Fruit fly (Drosophila melanogaster) whole organism, pupa: ENCODE data around the gene ksr.
A peak's percentile ranks its signal among the peaks of the same experiment; 100 is the strongest.

Experiments used
- CG10348 ChIP-seq: fragments of 200-800 bp; sonication (Bioruptor generic); IDR thresholded peaks from 2 replicates; pipeline ENCODE4 v1.3.6; 2022; ENCODE audit warnings: missing biosample characterization, missing genetic modification characterization
- CG12605 ChIP-seq: fragments of 200-800 bp; sonication (Bioruptor generic); IDR thresholded peaks from 2 replicates; pipeline ENCODE4 v1.3.6; 2022; ENCODE audit warnings: missing biosample characterization, missing genetic modification characterization
- CG13204 ChIP-seq: fragments of 200-800 bp; sonication (Bioruptor generic); optimal IDR thresholded peaks from 2 replicates; lab custom pipeline; 2018; ENCODE audit warnings: missing biosample characterization, mild to moderate bottlenecking, missing genetic modification characterization, moderate library complexity
- CG14655 ChIP-seq: fragments of 200-800 bp; sonication (Bioruptor generic); optimal IDR thresholded peaks from 3 replicates; lab custom pipeline; 2017; ENCODE audit warnings: mild to moderate bottlenecking, missing biosample characterization, missing genetic modification reagents, missing genetic modification characterization
- CG15710 ChIP-seq: fragments of 200-800 bp; sonication (Bioruptor generic); optimal IDR thresholded peaks from 2 replicates; lab custom pipeline; 2018; ENCODE audit warnings: missing biosample characterization, mild to moderate bottlenecking, missing genetic modification characterization, moderate library complexity
- CG17806 ChIP-seq: fragments of 200-800 bp; sonication (Bioruptor generic); optimal IDR thresholded peaks from 2 replicates; lab custom pipeline; 2018; ENCODE audit warnings: missing biosample characterization, mild to moderate bottlenecking, missing genetic modification characterization, moderate library complexity
- CG32121 ChIP-seq: fragments of 200-800 bp; sonication (Bioruptor generic); IDR thresholded peaks from 2 replicates; pipeline ENCODE4 v1.3.6; 2022; ENCODE audit warnings: missing biosample characterization, missing genetic modification characterization
- CG34367 ChIP-seq: fragments of 200-800 bp; sonication (Bioruptor generic); optimal IDR thresholded peaks from 2 replicates; lab custom pipeline; 2018; ENCODE audit warnings: missing biosample characterization, mild to moderate bottlenecking, missing genetic modification characterization
- CG4496 ChIP-seq: fragments of 200-800 bp; sonication (Bioruptor generic); IDR thresholded peaks from 3 replicates; pipeline ENCODE4 v1.3.6; 2022; ENCODE audit warnings: missing biosample characterization, missing genetic modification characterization
- CG8159 ChIP-seq: fragments of 200-800 bp; sonication (Bioruptor generic); optimal IDR thresholded peaks from 3 replicates; lab custom pipeline; 2018; ENCODE audit warnings: missing biosample characterization, mild to moderate bottlenecking, missing genetic modification characterization, moderate library complexity
- CG8301 ChIP-seq: fragments of 200-800 bp; sonication (Bioruptor generic); optimal IDR thresholded peaks from 2 replicates; lab custom pipeline; 2018; ENCODE audit warnings: missing biosample characterization, mild to moderate bottlenecking, missing genetic modification characterization
- CG9948 ChIP-seq: fragments of 200-800 bp; sonication (Bioruptor generic); optimal IDR thresholded peaks from 2 replicates; lab custom pipeline; 2018; ENCODE audit warnings: missing biosample characterization, mild to moderate bottlenecking, missing genetic modification characterization, moderate library complexity
- D1 ChIP-seq: fragments of 200-800 bp; sonication (Bioruptor generic); optimal IDR thresholded peaks from 2 replicates; lab custom pipeline; 2018; ENCODE audit warnings: missing biosample characterization, mild to moderate bottlenecking, missing genetic modification characterization, moderate library complexity
- EcR ChIP-seq: fragments of 200-800 bp; sonication (Bioruptor generic); optimal IDR thresholded peaks from 3 replicates; lab custom pipeline; 2019; ENCODE audit warnings: missing biosample characterization, missing genetic modification characterization, mild to moderate bottlenecking, moderate library complexity, missing genetic modification reagents
- Ets98B ChIP-seq: fragments of 200-800 bp; sonication (Bioruptor generic); IDR thresholded peaks from 2 replicates; pipeline ENCODE4 v1.3.6; 2022; ENCODE audit warnings: missing biosample characterization, missing genetic modification characterization
- Pif1A ChIP-seq: fragments of 200-800 bp; sonication (Bioruptor generic); optimal IDR thresholded peaks from 3 replicates; lab custom pipeline; 2016; ENCODE audit warnings: missing biosample characterization, missing genetic modification characterization
- Pif1B ChIP-seq: fragments of 200-800 bp; sonication (Bioruptor generic); optimal IDR thresholded peaks from 3 replicates; lab custom pipeline; 2016; ENCODE audit warnings: missing biosample characterization, missing genetic modification characterization
- Snoo ChIP-seq: fragments of 200-800 bp; sonication (Bioruptor generic); optimal IDR thresholded peaks from 3 replicates; lab custom pipeline; 2017; ENCODE audit warnings: missing biosample characterization, mild to moderate bottlenecking, missing genetic modification characterization, inconsistent platforms
- fd96Ca ChIP-seq: fragments of 200-800 bp; sonication (Bioruptor generic); IDR thresholded peaks from 3 replicates; pipeline ENCODE4 v1.3.6; 2022; ENCODE audit warnings: missing biosample characterization, missing genetic modification characterization
- gl ChIP-seq: fragments of 200-800 bp; sonication (Bioruptor generic); optimal IDR thresholded peaks from 2 replicates; lab custom pipeline; 2018; ENCODE audit warnings: missing biosample characterization, mild to moderate bottlenecking, missing genetic modification characterization
- rn ChIP-seq: fragments of 200-800 bp; sonication (Bioruptor generic); IDR thresholded peaks from 2 replicates; pipeline ENCODE4 v1.3.6; 2022; ENCODE audit warnings: missing biosample characterization, missing genetic modification characterization

The ksr gene

dm6 chr3R:5467619-5468018 lies 16.1 kb downstream of the ksr start, which contains the start of gene POLDIP2:
POLDIP2 (plus strand) TSS chr3R:5467778.
- TF ChIP-seq Ets98B (GFP tag; lab: Robert Waterston, UW), result no peak
- no peak for TF ChIP-seq CG12605 (GFP tag; lab: Robert Waterston, UW)
- TF ChIP-seq rn (GFP tag; lab: Robert Waterston, UW), result no peak
- no peak for TF ChIP-seq CG14655
- TF ChIP-seq CG9948 (tag; lab: Kevin White, UChicago), result no peak
- no peak for TF ChIP-seq CG8301 (tag; lab: Kevin White, UChicago)
- TF ChIP-seq, all 21 proteins: peak for 0

- peak; percentile 73 for TF ChIP-seq CG12605 (GFP tag; lab: Robert Waterston, UW)
- no peak for TF ChIP-seq fd96Ca (GFP tag; lab: Robert Waterston, UW)
- TF ChIP-seq CG17806, result peak; percentile 28
- TF ChIP-seq Snoo, result peak; percentile 82
- peak; percentile 69 for TF ChIP-seq CG34367 (tag; lab: Kevin White, UChicago)
- TF ChIP-seq CG32121 (GFP tag; lab: Robert Waterston, UW), result no peak
- peak; percentile 76 for TF ChIP-seq CG4496 (GFP tag; lab: Robert Waterston, UW)
- no peak for TF ChIP-seq Ets98B (GFP tag; lab: Robert Waterston, UW)
- TF ChIP-seq CG14655, result no peak
- peak; percentile 18 for TF ChIP-seq gl (tag; lab: Kevin White, UChicago)
- TF ChIP-seq CG8301 (tag; lab: Kevin White, UChicago), result peak; percentile 10
- TF ChIP-seq CG8159 (tag; lab: Kevin White, UChicago), result peak; percentile 32
- peak; percentile 33 for TF ChIP-seq CG15710
Observed at dm6 chr3R:5466875-5467274, 16.8 kb downstream of the ksr start, which contains the start of gene RpL35A. RpL35A (minus strand) TSS chr3R:5467101.

DNA sequence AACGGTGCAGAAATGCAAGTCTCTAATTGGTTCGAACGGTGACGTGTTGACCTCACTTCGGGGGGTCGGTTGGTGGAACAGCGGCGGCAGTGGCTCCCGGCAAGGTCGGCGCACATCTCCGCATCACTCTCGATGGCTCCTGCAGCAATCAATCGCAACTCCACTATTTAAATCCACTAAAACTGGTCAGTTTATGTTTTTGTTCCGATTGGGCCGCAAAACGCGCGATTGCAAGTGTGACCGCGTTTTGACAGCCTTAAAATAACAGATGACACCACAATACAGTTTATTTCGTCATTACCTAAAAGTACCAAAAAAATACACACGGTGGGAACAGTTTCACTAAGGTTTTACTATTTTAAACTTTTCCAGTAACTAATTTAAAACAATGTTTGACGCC lies 19.2 kb downstream of the ksr start, which contains the start of gene PEK:
PEK (minus strand) TSS at position 273 of the 400 bp plus-strand sequence.
- TF ChIP-seq Ets98B (GFP tag; lab: Robert Waterston, UW) (no peak), Pif1A (no peak), gl (tag; lab: Kevin White, UChicago) (no peak), CG8301 (tag; lab: Kevin White, UChicago) (no peak), D1 (no peak), CG9948 (tag; lab: Kevin White, UChicago) (no peak), Pif1B (GFP tag; lab: Kevin White, UChicago) (no peak), Snoo (no peak), CG4496 (GFP tag; lab: Robert Waterston, UW) (no peak), rn (GFP tag; lab: Robert Waterston, UW) (no peak), CG8159 (tag; lab: Kevin White, UChicago) (no peak)
- TF ChIP-seq, all 21 proteins: peak for 0

DNA sequence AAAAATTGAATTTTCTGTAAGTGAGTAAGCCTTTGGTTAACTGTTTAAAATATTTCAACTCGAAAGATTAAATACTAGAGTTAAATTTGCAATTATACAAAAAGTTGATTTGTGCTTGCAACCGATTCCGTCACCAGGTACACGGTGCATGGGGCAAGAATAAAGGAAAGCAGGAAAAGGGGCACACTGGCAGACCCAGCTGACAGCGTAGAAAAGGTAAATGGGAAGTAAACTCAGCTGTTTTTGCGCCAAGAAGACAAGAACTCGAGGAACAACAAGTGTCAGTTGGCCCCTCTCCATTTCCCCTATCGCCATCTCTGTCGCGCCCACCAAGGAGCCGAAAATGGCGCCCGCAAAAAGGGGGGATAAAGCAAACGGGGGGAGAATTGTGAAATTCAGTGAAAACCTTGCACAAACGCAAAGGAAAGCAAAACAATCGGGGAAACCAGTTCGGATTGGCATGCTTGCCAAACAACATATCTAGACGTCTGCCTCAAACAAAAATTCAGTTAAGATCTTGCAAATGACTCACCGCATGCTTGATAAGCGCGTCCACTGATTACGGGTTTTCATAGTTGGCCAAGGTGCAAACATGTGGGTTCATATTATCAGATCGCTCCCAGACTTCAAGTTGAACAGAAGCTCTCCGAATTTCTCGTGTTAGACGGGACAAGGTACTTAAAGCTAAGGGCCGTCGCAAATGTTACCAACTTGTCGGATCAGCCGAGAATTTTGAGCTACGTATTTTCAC lies 20.3 kb downstream of the ksr start:
- no peak for TF ChIP-seq Pif1A
- no peak for TF ChIP-seq D1
- TF ChIP-seq CG12605 (GFP tag; lab: Robert Waterston, UW), result peak; percentile 92
- no peak for TF ChIP-seq Pif1B (GFP tag; lab: Kevin White, UChicago)
- TF ChIP-seq fd96Ca (GFP tag; lab: Robert Waterston, UW), result no peak
- TF ChIP-seq CG32121 (GFP tag; lab: Robert Waterston, UW), result no peak
- peak; percentile 16 for TF ChIP-seq CG8159 (tag; lab: Kevin White, UChicago)
- TF ChIP-seq Ets98B (GFP tag; lab: Robert Waterston, UW), result no peak; the same call in 1 of the 2 replicates
- no peak for TF ChIP-seq CG13204

DNA sequence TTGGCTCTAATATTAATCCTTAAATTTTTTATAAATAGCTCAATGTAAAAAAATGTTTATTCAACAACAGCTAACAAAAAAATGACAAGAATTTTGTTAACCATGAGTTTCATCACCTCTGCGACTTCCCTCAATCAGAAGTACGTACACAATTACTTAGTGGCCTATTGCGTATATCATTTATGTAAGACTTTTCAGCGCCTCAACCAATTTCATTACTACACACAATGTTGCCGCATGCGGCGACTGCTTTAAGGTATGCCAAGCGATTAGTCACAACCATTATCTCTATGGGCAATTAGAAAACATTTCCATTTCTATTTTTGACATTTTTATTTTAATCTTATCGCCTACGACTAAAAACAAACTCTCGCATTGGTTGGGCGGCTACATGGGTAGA lies 25.1 kb downstream of the ksr start:
- TF ChIP-seq CG8301 (tag; lab: Kevin White, UChicago) (no peak), CG12605 (GFP tag; lab: Robert Waterston, UW) (no peak), Pif1B (GFP tag; lab: Kevin White, UChicago) (no peak), fd96Ca (GFP tag; lab: Robert Waterston, UW) (no peak), CG17806 (no peak), CG34367 (tag; lab: Kevin White, UChicago) (no peak), CG32121 (GFP tag; lab: Robert Waterston, UW) (no peak), EcR (GFP tag; lab: Kevin White, UChicago) (no peak), CG14655 (no peak), CG10348 (no peak), CG15710 (no peak), Ets98B (GFP tag; lab: Robert Waterston, UW) (no peak), gl (tag; lab: Kevin White, UChicago) (no peak), Snoo (no peak), D1 (no peak), CG13204 (no peak), Pif1A (no peak)

DNA sequence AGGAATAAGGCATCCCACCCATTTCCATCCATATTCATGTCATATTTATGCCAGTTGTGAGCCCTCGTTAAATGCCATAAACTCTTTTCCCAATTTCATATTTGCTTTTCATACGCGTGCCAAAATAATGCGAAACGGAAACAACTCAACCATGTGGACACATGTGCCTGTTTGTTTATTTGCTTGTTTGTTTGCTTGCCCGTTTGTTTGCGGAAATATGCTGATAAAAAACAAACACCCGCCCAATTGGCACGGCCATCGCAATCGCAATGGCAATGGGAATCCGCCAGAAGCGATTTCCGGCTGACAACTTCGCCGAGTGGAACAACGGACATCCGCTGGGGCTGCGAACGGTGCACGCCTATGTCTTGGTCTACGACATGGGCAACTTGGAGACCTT lies 29.4 kb downstream of the ksr start:
- no peak for TF ChIP-seq Pif1A
- TF ChIP-seq CG13204, result no peak
- no peak for TF ChIP-seq EcR (GFP tag; lab: Kevin White, UChicago)
- TF ChIP-seq D1, result no peak
- TF ChIP-seq CG12605 (GFP tag; lab: Robert Waterston, UW), result no peak
- no peak for TF ChIP-seq CG34367 (tag; lab: Kevin White, UChicago)
- TF ChIP-seq fd96Ca (GFP tag; lab: Robert Waterston, UW), result no peak
- TF ChIP-seq CG17806, result no peak
- TF ChIP-seq CG4496 (GFP tag; lab: Robert Waterston, UW), result no peak
- no peak for TF ChIP-seq CG15710
- TF ChIP-seq CG10348, result no peak
- no peak for TF ChIP-seq gl (tag; lab: Kevin White, UChicago)
- no peak for TF ChIP-seq CG32121 (GFP tag; lab: Robert Waterston, UW)
- no peak for TF ChIP-seq Snoo
- TF ChIP-seq rn (GFP tag; lab: Robert Waterston, UW), result no peak
- TF ChIP-seq Pif1B (GFP tag; lab: Kevin White, UChicago), result no peak
- no peak for TF ChIP-seq CG8159 (tag; lab: Kevin White, UChicago)
- TF ChIP-seq Ets98B (GFP tag; lab: Robert Waterston, UW), result no peak
